Worm (Caenorhabditis elegans) whole organism, L3 larva: ENCODE data around the gene zipt-3.

Experiments used
- ama-1 ChIP-seq: fragments of 150-350 bp; optimal IDR thresholded peaks from 2 replicates; lab custom pipeline; 2018
- ceh-9 ChIP-seq: sonication (generic microtip); optimal IDR thresholded peaks from 2 replicates; lab custom pipeline; 2018; ENCODE audit warnings: missing biosample characterization, missing genetic modification characterization
- fkh-10 ChIP-seq: sonication (generic microtip); optimal IDR thresholded peaks from 2 replicates; lab custom pipeline; 2017; ENCODE audit warnings: missing biosample characterization, missing genetic modification reagents, missing genetic modification characterization
- jun-1 ChIP-seq: fragments of 150-350 bp; optimal IDR thresholded peaks from 2 replicates; lab custom pipeline; 2014; ENCODE audit warnings: missing biosample characterization, missing genetic modification reagents, missing genetic modification characterization
- nfya-1 ChIP-seq: sonication (generic microtip); optimal IDR thresholded peaks from 2 replicates; lab custom pipeline; 2017; ENCODE audit warnings: missing genetic modification characterization, mild to moderate bottlenecking, missing compliant biosample characterization, antibody characterized with exemption, moderate library complexity; ENCODE audit not compliant: insufficient read depth
- nhr-12 ChIP-seq: fragments of 150-350 bp; optimal IDR thresholded peaks from 2 replicates; lab custom pipeline; 2014; ENCODE audit warnings: missing biosample characterization, missing genetic modification characterization
- unc-62 ChIP-seq: fragments of 150-350 bp; sonication (generic microtip); optimal IDR thresholded peaks from 4 replicates; lab custom pipeline; 2014; ENCODE audit warnings: missing biosample characterization, missing genetic modification reagents, missing genetic modification characterization
- ztf-11 ChIP-seq: fragments of 150-350 bp; optimal IDR thresholded peaks from 2 replicates; lab custom pipeline; 2014; ENCODE audit warnings: missing biosample characterization, missing genetic modification characterization

ce11 chrII:5735744-5736143 is 17.8 kb downstream of the zipt-3 start:
- TF ChIP-seq jun-1 (tag; lab: Kevin White, UChicago) (no peak), nfya-1 (no peak), ztf-11 (tag; lab: Kevin White, UChicago) (no peak), fkh-10 (no peak), nhr-12 (no peak), ama-1 (lab: Kevin White, UChicago) (no peak), unc-62 (GFP tag; lab: Kevin White, UChicago) (no peak), ceh-9 (no peak)
